Fruit fly (Drosophila melanogaster) whole organism, wandering third instar larva: ENCODE measurements around the gene CG5697.

Source experiments
- Abd-B ChIP-seq: fragments of >200 bp; optimal IDR thresholded peaks from 2 replicates; lab custom pipeline; 2017; ENCODE audit warnings: missing biosample characterization, missing genetic modification characterization
- CG9705 ChIP-seq: fragments of 200-800 bp; sonication (Bioruptor generic); optimal IDR thresholded peaks from 2 replicates; lab custom pipeline; 2018; ENCODE audit warnings: missing biosample characterization, mild to moderate bottlenecking, missing genetic modification characterization
- CrebA ChIP-seq: fragments of 200-800 bp; sonication (Bioruptor generic); optimal IDR thresholded peaks from 2 replicates; lab custom pipeline; 2016; ENCODE audit warnings: missing biosample characterization, mild to moderate bottlenecking, missing genetic modification characterization, borderline replicate concordance
- Dfd ChIP-seq: fragments of >200 bp; optimal IDR thresholded peaks from 2 replicates; lab custom pipeline; 2017; ENCODE audit warnings: missing biosample characterization, missing genetic modification characterization
- Dif ChIP-seq: fragments of 200-275, 200-300 bp; sonication (Bioruptor generic); optimal IDR thresholded peaks from 2 replicates; lab custom pipeline; 2018; ENCODE audit warnings: missing biosample characterization, missing genetic modification characterization; ENCODE audit not compliant: partially characterized antibody
- GATAd ChIP-seq: sonication (Bioruptor generic); optimal IDR thresholded peaks from 2 replicates; lab custom pipeline; 2016; ENCODE audit warnings: missing biosample characterization, missing genetic modification characterization
- HLH106 ChIP-seq: fragments of 200-800 bp; optimal IDR thresholded peaks from 3 replicates; lab custom pipeline; 2019; ENCODE audit warnings: missing biosample characterization, mild to moderate bottlenecking, missing genetic modification characterization, moderate library complexity
- Hnf4 ChIP-seq: fragments of 200-800 bp; sonication (Bioruptor generic); optimal IDR thresholded peaks from 2 replicates; lab custom pipeline; 2016; ENCODE audit warnings: missing biosample characterization, mild to moderate bottlenecking, missing genetic modification characterization
- Hr78 ChIP-seq: fragments of >200 bp; optimal IDR thresholded peaks from 2 replicates; lab custom pipeline; 2017; ENCODE audit warnings: missing biosample characterization, missing genetic modification characterization
- Hr83 ChIP-seq: fragments of 200-300 bp; sonication (Bioruptor generic); optimal IDR thresholded peaks from 2 replicates; lab custom pipeline; 2016; ENCODE audit warnings: missing biosample characterization, mild to moderate bottlenecking, missing genetic modification characterization, moderate library complexity; ENCODE audit not compliant: poor library complexity, severe bottlenecking
- Mio ChIP-seq: sonication (Bioruptor generic); optimal IDR thresholded peaks from 2 replicates; lab custom pipeline; 2016; ENCODE audit warnings: missing biosample characterization, missing genetic modification characterization
- Myc ChIP-seq: fragments of >200 bp; optimal IDR thresholded peaks from 2 replicates; lab custom pipeline; 2017
- N ChIP-seq: fragments of >200 bp; optimal IDR thresholded peaks from 2 replicates; lab custom pipeline; 2018; ENCODE audit warnings: missing biosample characterization, missing external identifiers, missing genetic modification characterization
- Sp1 ChIP-seq: fragments of 200-800 bp; sonication (Bioruptor generic); optimal IDR thresholded peaks from 3 replicates; lab custom pipeline; 2019; ENCODE audit warnings: missing biosample characterization, mild to moderate bottlenecking, missing genetic modification characterization, moderate library complexity
- Vsx2 ChIP-seq: fragments of 200-300, 225-300 bp; sonication (Bioruptor generic); optimal IDR thresholded peaks from 2 replicates; lab custom pipeline; 2018; ENCODE audit warnings: missing biosample characterization, missing genetic modification characterization; ENCODE audit not compliant: partially characterized antibody
- br ChIP-seq: fragments of 200-800 bp; sonication (Bioruptor generic); optimal IDR thresholded peaks from 2 replicates; lab custom pipeline; 2016; ENCODE audit warnings: missing biosample characterization, missing genetic modification characterization
- dl ChIP-seq, 2 experiments: fragments of 175-275, 200-275 bp in 1 of 2; fragments of 200-275 bp in 1 of 2; sonication (Bioruptor generic); optimal IDR thresholded peaks; lab custom pipeline; 2018; ENCODE audit warnings: mild to moderate bottlenecking in 2 of 2, missing biosample characterization in 2 of 2, missing genetic modification characterization in 2 of 2, moderate library complexity in 2 of 2; ENCODE audit not compliant: partially characterized antibody in 2 of 2, insufficient read depth in 1 of 2
- dmrt93B ChIP-seq: fragments of 200-800 bp; sonication (Bioruptor generic); optimal IDR thresholded peaks from 2 replicates; lab custom pipeline; 2018; ENCODE audit warnings: missing biosample characterization, mild to moderate bottlenecking, missing genetic modification characterization
- dsf ChIP-seq: sonication (Bioruptor generic); optimal IDR thresholded peaks from 2 replicates; lab custom pipeline; 2016; ENCODE audit warnings: missing biosample characterization, missing genetic modification characterization, borderline replicate concordance
- ey ChIP-seq: fragments of 200-800 bp; sonication (Bioruptor generic); optimal IDR thresholded peaks from 2 replicates; lab custom pipeline; 2016; ENCODE audit warnings: missing biosample characterization, missing genetic modification characterization
- fru ChIP-seq: fragments of 200-800 bp; sonication (Bioruptor generic); optimal IDR thresholded peaks from 3 replicates; lab custom pipeline; 2016; ENCODE audit warnings: missing biosample characterization, mild to moderate bottlenecking, missing genetic modification characterization
- h ChIP-seq: fragments of 200-800 bp; sonication (Bioruptor generic); optimal IDR thresholded peaks from 3 replicates; lab custom pipeline; 2016; ENCODE audit warnings: missing biosample characterization, mild to moderate bottlenecking, missing genetic modification characterization
- jim ChIP-seq: fragments of 175-275, 200-325 bp; sonication (Bioruptor generic); optimal IDR thresholded peaks from 2 replicates; lab custom pipeline; 2016; ENCODE audit warnings: missing biosample characterization, mild to moderate bottlenecking, missing genetic modification characterization
- lola ChIP-seq: fragments of >200 bp; optimal IDR thresholded peaks from 2 replicates; lab custom pipeline; 2017; ENCODE audit warnings: missing biosample characterization, missing genetic modification characterization
- pan ChIP-seq: fragments of >200 bp; optimal IDR thresholded peaks from 2 replicates; lab custom pipeline; 2017
- psq ChIP-seq: fragments of 200-800 bp; sonication (Bioruptor generic); optimal IDR thresholded peaks from 3 replicates; lab custom pipeline; 2017; ENCODE audit warnings: missing biosample characterization, mild to moderate bottlenecking, missing genetic modification characterization, moderate library complexity
- rgr ChIP-seq: fragments of 200-800 bp; sonication (Bioruptor generic); optimal IDR thresholded peaks from 3 replicates; lab custom pipeline; 2016; ENCODE audit warnings: missing biosample characterization, mild to moderate bottlenecking, missing genetic modification characterization
- sv ChIP-seq: fragments of 200-800 bp; sonication (Bioruptor generic); optimal IDR thresholded peaks from 3 replicates; lab custom pipeline; 2016; ENCODE audit warnings: missing biosample characterization, missing genetic modification characterization
- tai ChIP-seq: sonication (Bioruptor generic); optimal IDR thresholded peaks from 2 replicates; lab custom pipeline; 2016; ENCODE audit warnings: missing biosample characterization, missing genetic modification characterization
- usp ChIP-seq: fragments of >200 bp; optimal IDR thresholded peaks from 2 replicates; lab custom pipeline; 2017; ENCODE audit warnings: missing biosample characterization, missing genetic modification characterization
- woc ChIP-seq: sonication (Bioruptor generic); optimal IDR thresholded peaks from 2 replicates; lab custom pipeline; 2016; ENCODE audit warnings: missing biosample characterization, mild to moderate bottlenecking, missing genetic modification characterization

Gene CG5697

dm6 chr3R:21025508-21025907 is 9.8 kb downstream of the CG5697 start:
- no peak for TF ChIP-seq lola (GFP tag; lab: Kevin White, UChicago)
- TF ChIP-seq, all 38 proteins: peak for 0

- TF ChIP-seq jim (no peak), Myc (lab: Kevin White, UChicago) (no peak), woc (GFP tag; lab: Kevin White, UChicago) (no peak), CrebA (GFP tag; lab: Kevin White, UChicago) (no peak), Hr78 (GFP tag; lab: Kevin White, UChicago) (no peak), dsf (GFP tag; lab: Kevin White, UChicago) (no peak), Mio (GFP tag; lab: Kevin White, UChicago) (no peak), Abd-B (GFP tag; lab: Kevin White, UChicago) (no peak), tai (GFP tag; lab: Kevin White, UChicago) (no peak), h (GFP tag; lab: Kevin White, UChicago) (no peak), usp (GFP tag; lab: Kevin White, UChicago) (no peak), fru (GFP tag; lab: Kevin White, UChicago) (no peak), Hnf4 (GFP tag; lab: Kevin White, UChicago) (no peak), psq (no peak), HLH106 (tag; lab: Kevin White, UChicago) (no peak), dmrt93B (GFP tag; lab: Kevin White, UChicago) (no peak), N (GFP tag; lab: Kevin White, UChicago) (no peak), dl (GFP tag; optimal IDR thresholded peaks at IDR 0.05; lab: Kevin White, UChicago; ENCODE audit: insufficient read depth in 1 of 2, partially characterized antibody in 2 of 2) (no peak), CG9705 (GFP tag; lab: Kevin White, UChicago) (no peak), Hr83 (GFP tag; lab: Kevin White, UChicago) (no peak)
Measured at dm6 chr3R:21042399-21042798, 26.6 kb downstream of the CG5697 start, which contains the start of gene Dhc93AB. TSS of gene Dhc93AB (minus strand) at chr3R:21042499.

dm6 chr3R:21043549-21044118 is 27.9 kb downstream of the CG5697 start, which contains the start of gene CG12278:
TSS of gene CG12278 (plus strand) at chr3R:21044068.
- no peak for TF ChIP-seq usp (GFP tag; lab: Kevin White, UChicago)

dm6 chr3R:21045742-21046141 is 30.0 kb downstream of the CG5697 start, which contains the start of gene CG31189:
TSS of gene CG31189 (minus strand) at chr3R:21045842.
- TF ChIP-seq HLH106 (tag; lab: Kevin White, UChicago) (no peak), rgr (GFP tag; lab: Kevin White, UChicago) (no peak), GATAd (GFP tag; lab: Kevin White, UChicago) (no peak), dl (GFP tag; optimal IDR thresholded peaks at IDR 0.05; lab: Kevin White, UChicago; ENCODE audit: insufficient read depth in 1 of 2, partially characterized antibody in 2 of 2) (no peak), Dif (GFP tag; lab: Kevin White, UChicago) (no peak), Vsx2 (GFP tag; lab: Kevin White, UChicago) (no peak), pan (lab: Kevin White, UChicago) (no peak), Dfd (GFP tag; lab: Kevin White, UChicago) (no peak), psq (no peak), ey (GFP tag; lab: Kevin White, UChicago) (no peak), Mio (GFP tag; lab: Kevin White, UChicago) (no peak), sv (GFP tag; lab: Kevin White, UChicago) (no peak), br (GFP tag; lab: Kevin White, UChicago) (no peak), N (GFP tag; lab: Kevin White, UChicago) (no peak), CrebA (GFP tag; lab: Kevin White, UChicago) (no peak)

dm6 chr3R:21046927-21047326 is 31.2 kb downstream of the CG5697 start, which contains the start of gene CG31207:
TSS of gene CG31207 (minus strand) at chr3R:21047027.
- TF ChIP-seq Dif (GFP tag; lab: Kevin White, UChicago) (no peak), usp (GFP tag; lab: Kevin White, UChicago) (no peak), Hnf4 (GFP tag; lab: Kevin White, UChicago) (no peak), Sp1 (GFP tag; lab: Kevin White, UChicago) (no peak), psq (no peak)
